Worm (Caenorhabditis elegans) whole organism, midembryonic: ENCODE data around the gene F56A8.8.
A peak's percentile ranks its signal among the peaks of the same experiment; 100 is the strongest.

Source experiments
- T22C8.4 ChIP-seq: fragments of 200-800 bp; sonication (Bioruptor generic); IDR thresholded peaks from 2 replicates; pipeline ENCODE4 v1.3.6; 2022; ENCODE audit warnings: missing genetic modification characterization, missing compliant biosample characterization
- cog-1 ChIP-seq: sonication (generic microtip); optimal IDR thresholded peaks from 2 replicates; lab custom pipeline; 2016; ENCODE audit warnings: missing genetic modification characterization, missing compliant biosample characterization
- flt-1 ChIP-seq: fragments of 200-800 bp; sonication (Bioruptor generic); IDR thresholded peaks from 2 replicates; pipeline ENCODE4 v1.3.6; 2022; ENCODE audit warnings: missing genetic modification characterization, missing compliant biosample characterization
- klf-2 ChIP-seq: fragments of 200-800 bp; sonication (Bioruptor generic); conservative IDR thresholded peaks from 2 replicates; pipeline ENCODE4 v1.3.6; 2022; ENCODE audit warnings: missing genetic modification reagents, missing genetic modification characterization, missing compliant biosample characterization
- med-1 ChIP-seq: sonication (generic microtip); optimal IDR thresholded peaks from 2 replicates; lab custom pipeline; 2017; ENCODE audit warnings: missing genetic modification characterization, mild to moderate bottlenecking, missing compliant biosample characterization, antibody characterized with exemption, missing genetic modification reagents; ENCODE audit not compliant: insufficient read depth
- ref-1 ChIP-seq: fragments of 200-800 bp; sonication (Bioruptor generic); conservative IDR thresholded peaks from 2 replicates; pipeline ENCODE4 v1.3.6; 2022; ENCODE audit warnings: missing genetic modification reagents, missing genetic modification characterization, missing compliant biosample characterization
- tab-1 ChIP-seq: fragments of 200-800 bp; sonication (Bioruptor generic); IDR thresholded peaks from 2 replicates; pipeline ENCODE4 v1.3.6; 2022; ENCODE audit warnings: missing genetic modification characterization, missing compliant biosample characterization
- ztf-23 ChIP-seq: fragments of 200-800 bp; sonication (Bioruptor generic); IDR thresholded peaks from 2 replicates; pipeline ENCODE4 v1.3.6; 2022; ENCODE audit warnings: missing genetic modification reagents, missing genetic modification characterization, missing compliant biosample characterization
- ztf-29 ChIP-seq: fragments of 200-800 bp; sonication (Bioruptor generic); IDR thresholded peaks from 2 replicates; pipeline ENCODE4 v1.3.6; 2022; ENCODE audit warnings: missing genetic modification reagents, missing genetic modification characterization, missing compliant biosample characterization

- TF ChIP-seq flt-1 (GFP tag; lab: Robert Waterston, UW) = 0 out of 2 replicates have a peak, but pooled peaks have one; percentile 17
- no peak for TF ChIP-seq ztf-23
- no peak for TF ChIP-seq tab-1 (GFP tag; lab: Robert Waterston, UW)
- TF ChIP-seq med-1 = no peak
- TF ChIP-seq T22C8.4 = no peak
- TF ChIP-seq ztf-29 (GFP tag; lab: Robert Waterston, UW) = no peak
- no peak for TF ChIP-seq cog-1 (tag; lab: Kevin White, UChicago)
- no peak for TF ChIP-seq ref-1 (GFP tag; lab: Robert Waterston, UW)
- no peak for TF ChIP-seq klf-2 (GFP tag; lab: Robert Waterston, UW)
Observed at ce11 chrIII:13258752-13259151, 26.8 kb upstream of the F56A8.8 start.
